Worm (Caenorhabditis elegans) whole organism, mixed stage, embryonic: ENCODE results near the gene srbc-8.

Experiments used
- blmp-1 ChIP-seq: fragments of 150-350 bp; optimal IDR thresholded peaks from 2 replicates; lab custom pipeline; 2014; ENCODE audit warnings: missing biosample characterization, missing genetic modification characterization
- elt-1 ChIP-seq: sonication (generic microtip); optimal IDR thresholded peaks from 2 replicates; lab custom pipeline; 2017; ENCODE audit warnings: missing genetic modification characterization, mild to moderate bottlenecking, missing compliant biosample characterization, antibody characterized with exemption, moderate library complexity, borderline replicate concordance; ENCODE audit not compliant: insufficient read depth
- elt-3 ChIP-seq: fragments of 150-350 bp; optimal IDR thresholded peaks from 2 replicates; lab custom pipeline; 2014; ENCODE audit warnings: missing biosample characterization, missing genetic modification characterization
- lin-13 ChIP-seq: fragments of 150-350 bp; optimal IDR thresholded peaks from 2 replicates; lab custom pipeline; 2014; ENCODE audit warnings: missing biosample characterization, missing genetic modification characterization
- mep-1 ChIP-seq: fragments of 150-350 bp; optimal IDR thresholded peaks from 2 replicates; lab custom pipeline; 2017; ENCODE audit warnings: missing biosample characterization, missing genetic modification reagents, missing genetic modification characterization, inconsistent platforms
- nhr-12 ChIP-seq: fragments of 150-350 bp; optimal IDR thresholded peaks from 2 replicates; lab custom pipeline; 2014; ENCODE audit warnings: missing biosample characterization, missing genetic modification characterization
- snpc-4 ChIP-seq: fragments of 150-350 bp; optimal IDR thresholded peaks from 2 replicates; lab custom pipeline; 2014; ENCODE audit warnings: missing biosample characterization, missing genetic modification characterization
- tbx-8 ChIP-seq: fragments of 200-800 bp; sonication (Bioruptor generic); optimal IDR thresholded peaks from 2 replicates; lab custom pipeline; 2018; ENCODE audit warnings: mild to moderate bottlenecking, missing genetic modification characterization, moderate library complexity, missing compliant biosample characterization

- no peak for TF ChIP-seq tbx-8
- no peak for TF ChIP-seq elt-3 (tag; lab: Kevin White, UChicago)
- TF ChIP-seq mep-1 = no peak
- TF ChIP-seq snpc-4 (tag; lab: Kevin White, UChicago) = no peak
- no peak for TF ChIP-seq nhr-12 (tag; lab: Kevin White, UChicago)
- TF ChIP-seq lin-13 (tag; lab: Kevin White, UChicago) = no peak
- TF ChIP-seq blmp-1 (tag; lab: Kevin White, UChicago) = no peak
- no peak for TF ChIP-seq elt-1 (tag; lab: Kevin White, UChicago)
Measured at ce11 chrV:7485000-7485399, at the start of gene srbc-8.
